Worm (Caenorhabditis elegans): ENCODE data around the gene clec-67.
"Not testable (repeated sequence)": the region's sequence is repeated elsewhere in the genome, so short reads cannot be mapped to it uniquely, and the experiment has no call there.

The clec-67 gene

DNA sequence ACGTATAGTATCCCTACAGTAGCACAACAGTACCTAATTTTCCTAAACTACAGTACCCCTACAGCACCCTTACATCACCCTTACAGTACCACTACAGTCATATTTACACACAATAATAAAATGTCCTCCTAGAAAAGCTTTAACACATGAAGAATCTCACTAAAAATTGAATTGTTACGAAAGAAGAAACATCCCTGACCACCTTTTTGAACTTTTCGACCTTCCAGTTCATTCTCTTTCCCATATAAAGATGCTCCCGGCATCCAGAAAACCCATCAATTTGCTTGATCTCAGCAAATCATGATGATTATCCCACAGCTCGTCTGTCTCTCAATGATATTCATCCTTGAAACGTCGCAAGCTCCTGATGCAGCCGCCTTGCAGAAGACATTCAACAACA is 17.3 kb upstream of the clec-67 start, which contains the start of gene F56D6.21:
F56D6.21 (plus strand) TSS at position 301 of the 400 bp plus-strand sequence.
- TF ChIP-seq pqm-1 (tag; optimal IDR thresholded peaks at IDR 0.05) = no peak
- TF ChIP-seq nhr-237 (tag; optimal IDR thresholded peaks at IDR 0.05) = no peak
- no peak for TF ChIP-seq nhr-25 (tag; optimal IDR thresholded peaks at IDR 0.05)
- no peak for TF ChIP-seq nhr-43 (tag; optimal IDR thresholded peaks at IDR 0.05; ENCODE audit: poor library complexity, severe bottlenecking)
- no peak for TF ChIP-seq nhr-28 (tag; optimal IDR thresholded peaks at IDR 0.05)
- no peak for TF ChIP-seq daf-12 (tag; optimal IDR thresholded peaks at IDR 0.05)
- no peak for TF ChIP-seq ama-1 (optimal IDR thresholded peaks at IDR 0.05)
- TF ChIP-seq egl-5 (tag; optimal IDR thresholded peaks at IDR 0.05) = no peak
- TF ChIP-seq nhr-23 (tag; optimal IDR thresholded peaks at IDR 0.05) = no peak
- TF ChIP-seq fkh-2 (tag; optimal IDR thresholded peaks at IDR 0.05) = no peak
- no peak for TF ChIP-seq tbx-2 (tag; optimal IDR thresholded peaks at IDR 0.05)

ce11 chrIV:3906393-3906792 is 15.6 kb upstream of the clec-67 start, which contains the start of gene F56D6.11:
TSS of gene F56D6.11 (minus strand) at chrIV:3906493.
- TF ChIP-seq ztf-11 (tag; optimal IDR thresholded peaks at IDR 0.05) (no peak), R02D3.7 (tag; optimal IDR thresholded peaks at IDR 0.05) (no peak), unc-39 (tag; optimal IDR thresholded peaks at IDR 0.05) (no peak), daf-12 (tag; optimal IDR thresholded peaks at IDR 0.05) (no peak), ceh-16 (tag; optimal IDR thresholded peaks at IDR 0.05) (no peak), sea-2 (GFP tag; optimal IDR thresholded peaks at IDR 0.05) (no peak), skn-1 (tag; optimal IDR thresholded peaks at IDR 0.05) (no peak), ztf-4 (tag; optimal IDR thresholded peaks at IDR 0.05) (no peak), unc-62 (GFP tag; optimal IDR thresholded peaks at IDR 0.05) (no peak), snpc-4 (tag; optimal IDR thresholded peaks at IDR 0.05) (no peak), ceh-9 (tag; optimal IDR thresholded peaks at IDR 0.05) (no peak)

DNA sequence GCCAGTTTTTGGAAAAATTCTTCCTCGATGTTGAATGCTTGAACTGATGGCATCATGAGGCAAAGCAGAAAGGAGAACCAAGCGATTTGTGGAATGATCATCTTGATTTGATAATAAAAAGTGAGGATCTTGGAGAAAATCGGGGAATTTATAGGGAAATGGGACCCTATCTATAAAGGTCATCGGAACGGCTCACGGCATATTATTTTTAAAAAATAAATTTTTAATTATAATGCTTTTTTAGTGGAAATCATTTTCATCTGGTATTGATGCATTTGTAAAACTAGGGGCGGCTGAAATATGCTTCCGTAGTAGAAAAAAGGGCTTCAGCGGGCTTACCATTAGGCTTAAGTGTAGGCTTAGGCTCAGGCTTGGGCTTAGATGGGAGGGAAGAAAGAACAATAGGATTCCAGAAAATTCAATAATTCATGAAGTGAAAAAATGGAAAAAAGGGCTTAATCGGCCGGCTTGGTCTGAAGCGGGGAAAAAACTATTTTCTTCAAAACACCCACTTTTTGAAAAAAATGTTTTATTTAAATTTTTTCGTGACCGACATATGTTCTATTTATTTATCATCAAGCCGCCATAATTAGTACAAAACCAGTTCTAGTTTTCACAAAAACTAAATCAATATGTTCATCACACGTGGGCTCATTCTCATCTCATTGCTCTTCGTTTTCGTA is 14.3 kb upstream of the clec-67 start, which contains the start of the genes F56D6.22 and F56D6.12:
F56D6.22 (minus strand) TSS at position 101 of the 683 bp plus-strand sequence.
F56D6.12 (plus strand) TSS at position 633 of the 683 bp plus-strand sequence.
- TF ChIP-seq elt-3 (tag; optimal IDR thresholded peaks at IDR 0.05) (no peak), snpc-4 (tag; optimal IDR thresholded peaks at IDR 0.05) (no peak), lin-15B (tag; optimal IDR thresholded peaks at IDR 0.05) (no peak), ceh-16 (tag; optimal IDR thresholded peaks at IDR 0.05) (no peak), unc-39 (tag; optimal IDR thresholded peaks at IDR 0.05) (no peak), zag-1 (tag; optimal IDR thresholded peaks at IDR 0.05) (no peak), fkh-10 (GFP tag; optimal IDR thresholded peaks at IDR 0.05) (no peak), ztf-4 (tag; optimal IDR thresholded peaks at IDR 0.05) (no peak), skn-1 (tag; optimal IDR thresholded peaks at IDR 0.05) (no peak), nhr-25 (tag; optimal IDR thresholded peaks at IDR 0.05) (no peak), fos-1 (tag; optimal IDR thresholded peaks at IDR 0.05) (no peak), nhr-77 (tag; optimal IDR thresholded peaks at IDR 0.05) (no peak), nhr-12 (tag; optimal IDR thresholded peaks at IDR 0.05) (no peak)

- TF ChIP-seq pha-4 (tag; optimal IDR thresholded peaks at IDR 0.05) (no peak), ceh-16 (tag; optimal IDR thresholded peaks at IDR 0.05) (no peak), nhr-11 (tag; optimal IDR thresholded peaks at IDR 0.05) (no peak), sea-2 (GFP tag; optimal IDR thresholded peaks at IDR 0.05) (no peak), daf-12 (tag; optimal IDR thresholded peaks at IDR 0.05) (no peak), lin-15B (tag; optimal IDR thresholded peaks at IDR 0.05) (no peak), ceh-82 (tag; optimal IDR thresholded peaks at IDR 0.05) (no peak), snpc-4 (tag; optimal IDR thresholded peaks at IDR 0.05) (no peak), skn-1 (tag; optimal IDR thresholded peaks at IDR 0.05) (no peak), egl-27 (tag; optimal IDR thresholded peaks at IDR 0.05) (no peak), nhr-43 (tag; optimal IDR thresholded peaks at IDR 0.05; ENCODE audit: poor library complexity, severe bottlenecking) (no peak)
Observed at ce11 chrIV:3909114-3909513, 12.9 kb upstream of the clec-67 start, which contains the start of gene F56D6.13. TSS of gene F56D6.13 (plus strand) at chrIV:3909414.

- TF ChIP-seq lsy-12, nhr-76, daf-12 (tag; optimal IDR thresholded peaks at IDR 0.05): not testable (repeated sequence)
Observed at ce11 chrIV:3911848-3912247, 10.1 kb upstream of the clec-67 start, which contains the start of gene F56D6.18. TSS of gene F56D6.18 (minus strand) at chrIV:3911948.
